Fruit fly (Drosophila melanogaster) whole organism, adult: ENCODE data around the gene CG44090.

Experiments used
- CG14711 ChIP-seq: fragments of 200-800 bp; sonication (Bioruptor generic); optimal IDR thresholded peaks from 2 replicates; lab custom pipeline; 2018; ENCODE audit warnings: missing biosample characterization, mild to moderate bottlenecking, missing genetic modification characterization, moderate library complexity
- CG1620 ChIP-seq: fragments of 200-800 bp; sonication (Bioruptor generic); optimal IDR thresholded peaks from 2 replicates; lab custom pipeline; 2016; ENCODE audit warnings: missing biosample characterization, missing genetic modification characterization
- CG33017 ChIP-seq: fragments of 200-800 bp; sonication (Bioruptor generic); optimal IDR thresholded peaks from 2 replicates; lab custom pipeline; 2018; ENCODE audit warnings: missing biosample characterization, mild to moderate bottlenecking, missing genetic modification characterization, moderate library complexity
- Clk ChIP-seq: fragments of 200-800 bp; sonication (Bioruptor generic); optimal IDR thresholded peaks from 2 replicates; lab custom pipeline; 2017; ENCODE audit warnings: missing biosample characterization, missing genetic modification characterization
- ovo ChIP-seq: fragments of 200-800 bp; sonication (Bioruptor generic); optimal IDR thresholded peaks from 2 replicates; lab custom pipeline; 2016; ENCODE audit warnings: missing biosample characterization, missing genetic modification characterization
- pad ChIP-seq: fragments of 200-800 bp; sonication (Bioruptor generic); optimal IDR thresholded peaks from 3 replicates; lab custom pipeline; 2017; ENCODE audit warnings: missing biosample characterization, missing genetic modification characterization, mild to moderate bottlenecking, moderate library complexity, missing genetic modification reagents
- tj ChIP-seq: fragments of 200-800 bp; sonication (Bioruptor generic); optimal IDR thresholded peaks from 3 replicates; lab custom pipeline; 2017; ENCODE audit warnings: missing biosample characterization, mild to moderate bottlenecking, missing genetic modification characterization, moderate library complexity
- toe ChIP-seq: fragments of 200-800 bp; sonication (Bioruptor generic); optimal IDR thresholded peaks from 2 replicates; lab custom pipeline; 2016; ENCODE audit warnings: missing biosample characterization, missing genetic modification characterization

dm6 chr3R:17447615-17448014, 13.4 kb upstream of the CG44090 start:
- TF ChIP-seq tj (GFP tag; lab: Kevin White, UChicago) (no peak), pad (GFP tag; lab: Kevin White, UChicago) (no peak), toe (no peak), Clk (no peak), ovo (GFP tag; lab: Kevin White, UChicago) (no peak), CG1620 (no peak), CG33017 (no peak), CG14711 (tag; lab: Kevin White, UChicago) (no peak)
